Worm (Caenorhabditis elegans) whole organism, L4 larva: ENCODE results near the gene Y116F11B.2.

Experiments
- Y5F2A.4 ChIP-seq: fragments of 200-800 bp; sonication (Bioruptor generic); optimal IDR thresholded peaks from 2 replicates; lab custom pipeline; 2018; ENCODE audit warnings: mild to moderate bottlenecking, missing genetic modification characterization, missing compliant biosample characterization
- ZK337.2 ChIP-seq: fragments of 200-800 bp; sonication (Bioruptor generic); IDR thresholded peaks from 2 replicates; pipeline ENCODE4 v1.3.6; 2022; ENCODE audit warnings: missing genetic modification reagents, missing genetic modification characterization, missing compliant biosample characterization
- ZK546.5 ChIP-seq, 2 experiments: sonication (generic microtip); optimal IDR thresholded peaks; 2 replicates each; lab custom pipeline; 2017; ENCODE audit warnings: missing biosample characterization in 2 of 2, missing genetic modification characterization in 2 of 2
- aha-1 ChIP-seq: fragments of 150-350 bp; peaks from one replicate; lab custom pipeline; 2014; ENCODE audit warnings: missing biosample characterization, missing genetic modification characterization
- attf-4 ChIP-seq: sonication (generic microtip); optimal IDR thresholded peaks from 3 replicates; lab custom pipeline; 2017; ENCODE audit warnings: missing biosample characterization, missing genetic modification characterization
- ceh-44 ChIP-seq: fragments of 200-800 bp; sonication (Bioruptor generic); IDR thresholded peaks from 2 replicates; pipeline ENCODE4 v1.3.6; 2022; ENCODE audit warnings: missing genetic modification reagents, missing genetic modification characterization, missing compliant biosample characterization
- ceh-62 ChIP-seq: sonication (generic microtip); optimal IDR thresholded peaks from 2 replicates; lab custom pipeline; 2017; ENCODE audit warnings: missing biosample characterization, missing genetic modification characterization
- ceh-82 ChIP-seq: sonication (generic microtip); optimal IDR thresholded peaks from 2 replicates; lab custom pipeline; 2017; ENCODE audit warnings: missing biosample characterization, missing genetic modification characterization
- ces-1 ChIP-seq: fragments of 150-350 bp; sonication (generic microtip); optimal IDR thresholded peaks from 4 replicates; lab custom pipeline; 2014; ENCODE audit warnings: missing biosample characterization, missing genetic modification reagents, missing genetic modification characterization
- dmd-6 ChIP-seq: fragments of 200-800 bp; sonication (Bioruptor generic); IDR thresholded peaks from 2 replicates; pipeline ENCODE4 v1.3.6; 2022; ENCODE audit warnings: missing genetic modification reagents, missing genetic modification characterization, missing compliant biosample characterization
- egl-27 ChIP-seq: sonication (generic microtip); optimal IDR thresholded peaks from 3 replicates; lab custom pipeline; 2017; ENCODE audit warnings: missing biosample characterization, missing genetic modification reagents, missing genetic modification characterization
- fos-1 ChIP-seq: fragments of 150-350 bp; optimal IDR thresholded peaks from 2 replicates; lab custom pipeline; 2014; ENCODE audit warnings: missing biosample characterization, missing genetic modification characterization
- lim-7 ChIP-seq: fragments of 200-800 bp; sonication (Bioruptor generic); IDR thresholded peaks from 2 replicates; pipeline ENCODE4 v1.3.6; 2022; ENCODE audit warnings: missing genetic modification characterization, missing compliant biosample characterization
- lin-38 ChIP-seq: fragments of 200-800 bp; sonication (Bioruptor generic); IDR thresholded peaks from 2 replicates; pipeline ENCODE4 v1.3.6; 2022; ENCODE audit warnings: missing genetic modification reagents, missing genetic modification characterization, missing compliant biosample characterization
- mep-1 ChIP-seq: fragments of 150-350 bp; sonication (generic microtip); optimal IDR thresholded peaks from 3 replicates; lab custom pipeline; 2014; ENCODE audit warnings: missing biosample characterization, missing genetic modification characterization
- nhr-10 ChIP-seq: fragments of 150-350 bp; optimal IDR thresholded peaks from 2 replicates; lab custom pipeline; 2014; ENCODE audit warnings: missing biosample characterization, missing genetic modification characterization
- nhr-102 ChIP-seq: sonication (generic microtip); optimal IDR thresholded peaks from 2 replicates; lab custom pipeline; 2016; ENCODE audit warnings: mild to moderate bottlenecking, missing genetic modification characterization, moderate library complexity, missing compliant biosample characterization
- nhr-111 ChIP-seq: fragments of 200-800 bp; sonication (Bioruptor generic); optimal IDR thresholded peaks from 2 replicates; lab custom pipeline; 2018; ENCODE audit warnings: mild to moderate bottlenecking, missing genetic modification characterization, missing compliant biosample characterization
- nhr-25 ChIP-seq: sonication (generic microtip); optimal IDR thresholded peaks from 2 replicates; lab custom pipeline; 2017; ENCODE audit warnings: missing genetic modification characterization, mild to moderate bottlenecking, missing compliant biosample characterization, antibody characterized with exemption, moderate library complexity, borderline replicate concordance; ENCODE audit not compliant: insufficient read depth
- php-3 ChIP-seq: fragments of 200-800 bp; sonication (Bioruptor generic); IDR thresholded peaks from 2 replicates; pipeline ENCODE4 v1.3.6; 2022; ENCODE audit warnings: missing genetic modification reagents, missing genetic modification characterization, missing compliant biosample characterization
- pqm-1 ChIP-seq: sonication (generic microtip); optimal IDR thresholded peaks from 2 replicates; lab custom pipeline; 2017; ENCODE audit warnings: missing biosample characterization, missing genetic modification characterization
- sdz-12 ChIP-seq: fragments of 200-800 bp; sonication (Bioruptor generic); optimal IDR thresholded peaks from 2 replicates; lab custom pipeline; 2018; ENCODE audit warnings: mild to moderate bottlenecking, missing genetic modification characterization, missing compliant biosample characterization
- skn-1 ChIP-seq: fragments of 150-350 bp; optimal IDR thresholded peaks from 2 replicates; lab custom pipeline; 2014; ENCODE audit warnings: missing biosample characterization, missing genetic modification characterization
- snpc-1.2 ChIP-seq: fragments of 200-800 bp; sonication (Bioruptor generic); IDR thresholded peaks from 2 replicates; pipeline ENCODE4 v1.3.6; 2022; ENCODE audit warnings: missing genetic modification reagents, missing genetic modification characterization, missing compliant biosample characterization
- snpc-4 ChIP-seq: fragments of 150-350 bp; optimal IDR thresholded peaks from 2 replicates; lab custom pipeline; 2014; ENCODE audit warnings: missing biosample characterization, missing genetic modification characterization
- spr-1 ChIP-seq: sonication (generic microtip); optimal IDR thresholded peaks from 2 replicates; lab custom pipeline; 2016; ENCODE audit warnings: mild to moderate bottlenecking, missing genetic modification characterization, missing compliant biosample characterization
- spr-3 ChIP-seq: fragments of 200-800 bp; sonication (Bioruptor generic); optimal IDR thresholded peaks from 2 replicates; lab custom pipeline; 2018; ENCODE audit warnings: mild to moderate bottlenecking, missing genetic modification characterization, missing compliant biosample characterization
- tra-1 ChIP-seq: fragments of 200-800 bp; sonication (Bioruptor generic); IDR thresholded peaks from 2 replicates; pipeline ENCODE4 v1.3.6; 2022; ENCODE audit warnings: missing genetic modification reagents, missing genetic modification characterization, missing compliant biosample characterization
- unc-130 ChIP-seq: sonication (generic microtip); optimal IDR thresholded peaks from 2 replicates; lab custom pipeline; 2016; ENCODE audit warnings: missing genetic modification reagents, missing genetic modification characterization, missing compliant biosample characterization
- unc-39 ChIP-seq: sonication (generic microtip); optimal IDR thresholded peaks from 2 replicates; lab custom pipeline; 2017; ENCODE audit warnings: missing biosample characterization, missing genetic modification characterization
- unc-62 ChIP-seq, 3 experiments: fragments of 150-350 bp in 1 of 3; sonication (generic microtip); optimal IDR thresholded peaks in 2 of 3; peaks in 1 of 3; 1 replicate in 1 of 3; 2 replicates in 2 of 3; lab custom pipeline; 2014 to 2017; ENCODE audit warnings: missing biosample characterization in 3 of 3, missing genetic modification characterization in 3 of 3, missing genetic modification reagents in 3 of 3, missing genotype in 1 of 3

The Y116F11B.2 gene

DNA sequence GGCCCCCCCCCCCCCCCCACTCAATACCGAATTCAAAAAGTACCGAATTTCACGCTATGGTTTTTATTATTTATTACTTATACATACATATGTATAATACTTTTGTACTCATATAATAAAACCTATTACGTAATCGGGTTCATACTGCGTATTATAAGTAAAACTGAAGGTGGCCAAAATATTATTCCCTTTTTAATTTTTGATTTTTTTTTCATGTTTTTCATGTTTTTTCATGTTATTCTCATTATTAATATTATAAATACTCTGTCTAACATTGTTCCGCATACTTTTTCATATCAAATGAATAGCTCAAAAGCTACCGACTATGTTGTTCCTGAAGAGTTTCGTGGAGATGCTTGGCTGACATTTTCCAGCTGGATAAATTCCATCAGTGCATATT, 35.2 kb upstream of the Y116F11B.2 start, which contains the start of gene srw-38:
Gene srw-38 (plus strand): TSS at position 301 of the 400 bp plus-strand sequence.
- TF ChIP-seq lin-38 (GFP tag; lab: Robert Waterston, UW) (no peak), mep-1 (tag; lab: Kevin White, UChicago) (no peak), attf-4 (tag; lab: Kevin White, UChicago) (no peak), php-3 (no peak), aha-1 (tag; lab: Kevin White, UChicago) (no peak)

- no peak for TF ChIP-seq nhr-102 (tag; lab: Kevin White, UChicago)
- TF ChIP-seq unc-39 (tag; lab: Kevin White, UChicago): no peak
- no peak for TF ChIP-seq ZK546.5 (tag; optimal IDR thresholded peaks at IDR 0.05; lab: Kevin White, UChicago)
- no peak for TF ChIP-seq dmd-6 (GFP tag; lab: Robert Waterston, UW)
- TF ChIP-seq ceh-82 (tag; lab: Kevin White, UChicago): no peak
- no peak for TF ChIP-seq sdz-12
- TF ChIP-seq spr-3 (GFP tag; lab: Kevin White, UChicago): no peak
- no peak for TF ChIP-seq ceh-62 (tag; lab: Kevin White, UChicago)
- TF ChIP-seq nhr-10 (tag; lab: Kevin White, UChicago): no peak
- TF ChIP-seq ces-1 (GFP tag; lab: Kevin White, UChicago): no peak
- TF ChIP-seq spr-1 (tag; lab: Kevin White, UChicago): no peak
- no peak for TF ChIP-seq lim-7 (GFP tag; lab: Robert Waterston, UW)
- no peak for TF ChIP-seq fos-1 (tag; lab: Kevin White, UChicago)
- peak; percentile 58 for TF ChIP-seq pqm-1 (tag; lab: Kevin White, UChicago)
- peak in 1 of 2 experiments; percentile 71 for TF ChIP-seq unc-62 (GFP tag; optimal IDR thresholded peaks at IDR 0.05 in 1 of 2; lab: Kevin White, UChicago)
- no peak for TF ChIP-seq unc-62 (tag; optimal IDR thresholded peaks at IDR 0.05; lab: Kevin White, UChicago)
Measured at ce11 chrV:19831588-19831987, 30.7 kb upstream of the Y116F11B.2 start.

ce11 chrV:19830815-19831214, 29.9 kb upstream of the Y116F11B.2 start, which contains the start of gene pcp-4:
TSS of gene pcp-4 (minus strand) at chrV:19831011.
- TF ChIP-seq unc-130 (GFP tag; lab: Kevin White, UChicago): no peak
- TF ChIP-seq snpc-4 (tag; lab: Kevin White, UChicago): no peak
- TF ChIP-seq tra-1 (GFP tag; lab: Robert Waterston, UW): no peak
- TF ChIP-seq dmd-6 (GFP tag; lab: Robert Waterston, UW): peak; percentile 12; the same call in 1 of the 2 replicates
- TF ChIP-seq lim-7 (GFP tag; lab: Robert Waterston, UW): no peak
- TF ChIP-seq pqm-1 (tag; lab: Kevin White, UChicago): peak; percentile 57
- TF ChIP-seq php-3: peak; percentile 83; the same call in 1 of the 2 replicates

DNA sequence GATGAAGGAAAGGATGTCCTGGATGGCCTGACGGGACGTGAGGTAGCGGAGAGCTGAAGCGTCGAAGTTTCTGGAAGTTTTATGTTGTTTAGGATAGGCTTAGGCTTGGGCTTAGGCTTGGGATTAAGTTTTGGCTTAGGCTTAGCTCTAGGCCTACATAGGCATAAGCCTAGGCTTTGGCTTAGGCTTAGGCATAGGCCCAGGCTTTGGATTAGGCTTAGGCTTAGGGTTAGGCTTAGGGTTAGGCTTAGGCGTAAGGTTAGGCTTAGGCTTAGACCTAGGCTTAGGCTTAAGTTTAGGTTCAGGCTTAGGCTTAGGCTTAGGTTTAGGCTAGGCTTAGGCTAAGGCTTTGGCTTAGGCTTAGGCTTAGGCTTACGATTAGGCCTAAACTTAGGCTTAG, 28.3 kb upstream of the Y116F11B.2 start:
- TF ChIP-seq aha-1 (tag; lab: Kevin White, UChicago) (peak; percentile 66), Y5F2A.4 (GFP tag; lab: Kevin White, UChicago) (no peak)

- TF ChIP-seq ceh-44 (GFP tag; lab: Robert Waterston, UW) (no peak), egl-27 (tag; lab: Kevin White, UChicago) (no peak), nhr-25 (tag; lab: Kevin White, UChicago) (no peak), ZK337.2 (GFP tag; lab: Robert Waterston, UW) (no peak), skn-1 (tag; lab: Kevin White, UChicago) (no peak), fos-1 (tag; lab: Kevin White, UChicago) (no peak), nhr-10 (tag; lab: Kevin White, UChicago) (no peak), nhr-111 (no peak), lin-38 (GFP tag; lab: Robert Waterston, UW) (no peak), snpc-1.2 (no peak)
Measured at ce11 chrV:19827481-19827880, 26.5 kb upstream of the Y116F11B.2 start.
